Worm (Caenorhabditis elegans): ENCODE measurements around the gene rpl-26.

The rpl-26 gene

ce11 chrII:8623396-8623795 lies 20.8 kb downstream of the rpl-26 start, which contains the start of gene T22C8.4:
Gene T22C8.4 (minus strand): TSS chrII:8623496.
- TF ChIP-seq elt-4 (tag; optimal IDR thresholded peaks at IDR 0.05) (no peak), hlh-6 (tag; optimal IDR thresholded peaks at IDR 0.05) (no peak), npax-4 (tag; optimal IDR thresholded peaks at IDR 0.05) (no peak), lin-11 (tag; optimal IDR thresholded peaks at IDR 0.05) (no peak), lim-6 (tag; optimal IDR thresholded peaks at IDR 0.05) (no peak), ref-2 (tag; optimal IDR thresholded peaks at IDR 0.05) (no peak), hlh-8 (tag; optimal IDR thresholded peaks at IDR 0.05) (no peak), ceh-22 (tag; optimal IDR thresholded peaks at IDR 0.05) (no peak), unc-86 (tag; optimal IDR thresholded peaks at IDR 0.05) (no peak), pat-9 (tag; optimal IDR thresholded peaks at IDR 0.05) (no peak), T23F11.4 (GFP tag; optimal IDR thresholded peaks at IDR 0.05) (no peak), fax-1 (tag; optimal IDR thresholded peaks at IDR 0.05) (no peak), unc-42 (tag; optimal IDR thresholded peaks at IDR 0.05) (no peak), zip-5 (tag; optimal IDR thresholded peaks at IDR 0.05) (no peak), ceh-9 (tag; optimal IDR thresholded peaks at IDR 0.05) (no peak), eyg-1 (tag; optimal IDR thresholded peaks at IDR 0.05) (no peak), ceh-18 (tag; optimal IDR thresholded peaks at IDR 0.05) (no peak), fkh-6 (tag; optimal IDR thresholded peaks at IDR 0.05) (no peak), sox-4 (tag; optimal IDR thresholded peaks at IDR 0.05) (no peak), ceh-34 (tag; optimal IDR thresholded peaks at IDR 0.05) (no peak)

DNA sequence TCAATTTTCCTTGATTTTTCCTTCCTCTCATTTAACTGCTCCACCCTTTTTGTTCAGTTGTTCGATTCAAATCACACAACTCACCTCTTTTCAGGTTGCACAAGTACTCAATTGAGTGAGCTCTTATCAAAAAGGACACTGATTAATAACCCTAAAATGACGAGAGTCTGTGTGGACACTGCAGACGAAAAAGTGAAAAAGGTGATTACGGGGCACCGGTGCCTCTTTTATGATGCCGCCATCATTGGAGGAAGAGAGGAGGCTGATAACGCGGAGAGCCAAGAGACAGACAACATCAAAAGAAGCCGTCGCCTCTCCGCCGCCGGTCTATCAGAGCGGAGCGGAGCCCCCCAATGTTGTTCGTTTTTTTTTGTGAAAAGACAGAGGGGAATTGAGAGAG lies 22.6 kb downstream of the rpl-26 start, which contains the start of gene sptf-2:
TSS of gene sptf-2 (plus strand) at position 297 of the 400 bp plus-strand sequence.
- TF ChIP-seq odd-2 (tag; optimal IDR thresholded peaks at IDR 0.05) (no peak), nhr-11 (tag; optimal IDR thresholded peaks at IDR 0.05) (no peak), ceh-48 (tag; optimal IDR thresholded peaks at IDR 0.05) (no peak), gmeb-2 (tag; optimal IDR thresholded peaks at IDR 0.05) (no peak), ceh-2 (tag; optimal IDR thresholded peaks at IDR 0.05) (no peak), elt-2 (tag; optimal IDR thresholded peaks at IDR 0.05) (peak; percentile 93)

- TF ChIP-seq syd-9 (tag; optimal IDR thresholded peaks at IDR 0.05) (no peak), pag-3 (tag; optimal IDR thresholded peaks at IDR 0.05; ENCODE audit: borderline replicate concordance) (no peak), dve-1 (tag; optimal IDR thresholded peaks at IDR 0.05) (no peak), sox-2 (GFP tag; IDR thresholded peaks at IDR 0.05) (no peak), odd-2 (tag; optimal IDR thresholded peaks at IDR 0.05) (no peak), ceh-31 (tag; optimal IDR thresholded peaks at IDR 0.05) (no peak), ceh-14 (tag; optimal IDR thresholded peaks at IDR 0.05) (no peak), lin-11 (tag; optimal IDR thresholded peaks at IDR 0.05) (no peak), ceh-48 (tag; optimal IDR thresholded peaks at IDR 0.05) (no peak), fkh-10 (GFP tag; optimal IDR thresholded peaks at IDR 0.05) (no peak), elt-4 (tag; optimal IDR thresholded peaks at IDR 0.05) (no peak), tbx-2 (tag; optimal IDR thresholded peaks at IDR 0.05) (no peak), ceh-34 (tag; optimal IDR thresholded peaks at IDR 0.05) (no peak), fax-1 (tag; optimal IDR thresholded peaks at IDR 0.05) (no peak), eyg-1 (tag; optimal IDR thresholded peaks at IDR 0.05) (no peak), sdc-2 (tag; optimal IDR thresholded peaks at IDR 0.05) (no peak)
Measured at ce11 chrII:8626598-8626997, 24.0 kb downstream of the rpl-26 start.

- TF ChIP-seq ceh-19 (GFP tag; optimal IDR thresholded peaks at IDR 0.05), result no peak
- TF ChIP-seq unc-3 (GFP tag; conservative IDR thresholded peaks at IDR 0.05), result no peak
- no peak for TF ChIP-seq unc-3 (tag; optimal IDR thresholded peaks at IDR 0.05)
- TF ChIP-seq pqm-1 (tag; optimal IDR thresholded peaks at IDR 0.05), result no peak
- TF ChIP-seq unc-86 (tag; optimal IDR thresholded peaks at IDR 0.05), result no peak
- TF ChIP-seq lin-11 (tag; optimal IDR thresholded peaks at IDR 0.05), result no peak
- TF ChIP-seq pha-2 (tag; optimal IDR thresholded peaks at IDR 0.05), result no peak
- TF ChIP-seq rnt-1 (tag; optimal IDR thresholded peaks at IDR 0.05), result no peak
Measured at ce11 chrII:8627907-8628306, 25.3 kb downstream of the rpl-26 start.
